Worm (Caenorhabditis elegans) whole organism, L2 larva: ENCODE results near the gene ogr-2.

ENCODE experiments used
- C34F6.9 ChIP-seq: fragments of 150-350 bp; optimal IDR thresholded peaks from 2 replicates; lab custom pipeline; 2014; ENCODE audit warnings: missing biosample characterization, missing genetic modification characterization
- F13H6.1 ChIP-seq: sonication (generic microtip); optimal IDR thresholded peaks from 2 replicates; lab custom pipeline; 2016; ENCODE audit warnings: missing genetic modification characterization, missing compliant biosample characterization
- R02D3.7 ChIP-seq: fragments of 150-350 bp; optimal IDR thresholded peaks from 2 replicates; lab custom pipeline; 2014; ENCODE audit warnings: missing biosample characterization, missing genetic modification characterization
- Y55F3AM.14 ChIP-seq: fragments of 200-800 bp; sonication (Bioruptor generic); optimal IDR thresholded peaks from 2 replicates; lab custom pipeline; 2018; ENCODE audit warnings: mild to moderate bottlenecking, missing genetic modification characterization, missing compliant biosample characterization
- ZK546.5 ChIP-seq: sonication (generic microtip); optimal IDR thresholded peaks from 2 replicates; lab custom pipeline; 2017; ENCODE audit warnings: missing biosample characterization, missing genetic modification characterization
- alr-1 ChIP-seq: fragments of 150-350 bp; optimal IDR thresholded peaks from 2 replicates; lab custom pipeline; 2014; ENCODE audit warnings: missing biosample characterization, missing genetic modification characterization
- aly-2 ChIP-seq: fragments of 150-350 bp; optimal IDR thresholded peaks from 2 replicates; lab custom pipeline; 2014; ENCODE audit warnings: missing biosample characterization, missing genetic modification characterization
- ama-1 ChIP-seq: fragments of 150-350 bp; optimal IDR thresholded peaks from 2 replicates; lab custom pipeline; 2018; ENCODE audit warnings: inconsistent platforms
- blmp-1 ChIP-seq: sonication (generic microtip); optimal IDR thresholded peaks from 2 replicates; lab custom pipeline; 2017; ENCODE audit warnings: missing genetic modification characterization, mild to moderate bottlenecking, missing compliant biosample characterization, antibody characterized with exemption, moderate library complexity; ENCODE audit not compliant: insufficient read depth
- ceh-16 ChIP-seq: fragments of 150-350 bp; optimal IDR thresholded peaks from 2 replicates; lab custom pipeline; 2014; ENCODE audit warnings: missing biosample characterization, missing genetic modification characterization
- ceh-82 ChIP-seq: fragments of 150-350 bp; optimal IDR thresholded peaks from 2 replicates; lab custom pipeline; 2014; ENCODE audit warnings: missing biosample characterization, missing genetic modification characterization
- crh-2 ChIP-seq: sonication (generic microtip); optimal IDR thresholded peaks from 2 replicates; lab custom pipeline; 2017; ENCODE audit warnings: missing biosample characterization, missing genetic modification characterization
- egl-27 ChIP-seq: sonication (generic microtip); optimal IDR thresholded peaks from 3 replicates; lab custom pipeline; 2017; ENCODE audit warnings: missing biosample characterization, missing genetic modification reagents, missing genetic modification characterization
- elt-1 ChIP-seq: fragments of 150-350 bp; optimal IDR thresholded peaks from 2 replicates; lab custom pipeline; 2014; ENCODE audit warnings: missing biosample characterization, missing genetic modification characterization
- elt-3 ChIP-seq: sonication (generic microtip); optimal IDR thresholded peaks from 2 replicates; lab custom pipeline; 2017; ENCODE audit warnings: missing biosample characterization, missing genetic modification characterization
- fos-1 ChIP-seq: fragments of 150-350 bp; optimal IDR thresholded peaks from 2 replicates; lab custom pipeline; 2014; ENCODE audit warnings: missing biosample characterization, missing genetic modification characterization
- gmeb-1 ChIP-seq: fragments of 150-350 bp; optimal IDR thresholded peaks from 2 replicates; lab custom pipeline; 2014; ENCODE audit warnings: missing biosample characterization, missing genetic modification characterization
- lin-11 ChIP-seq: fragments of 150-350 bp; sonication (generic microtip); optimal IDR thresholded peaks from 2 replicates; lab custom pipeline; 2014; ENCODE audit warnings: missing biosample characterization, missing genetic modification characterization, inconsistent platforms, mixed read lengths
- lin-13 ChIP-seq: fragments of 150-350 bp; optimal IDR thresholded peaks from 2 replicates; lab custom pipeline; 2014; ENCODE audit warnings: missing biosample characterization, missing genetic modification reagents, missing genetic modification characterization
- lin-39 ChIP-seq: fragments of 150-350 bp; optimal IDR thresholded peaks from 2 replicates; lab custom pipeline; 2014; ENCODE audit warnings: missing biosample characterization, missing genetic modification reagents, missing genetic modification characterization
- lsy-2 ChIP-seq, 2 experiments: fragments of 150-350 bp in 1 of 2; sonication (generic microtip) in 1 of 2; optimal IDR thresholded peaks; 2 replicates each; lab custom pipeline; 2014 to 2017; ENCODE audit warnings: missing biosample characterization in 2 of 2, missing genetic modification characterization in 2 of 2
- mab-5 ChIP-seq: fragments of 150-350 bp; optimal IDR thresholded peaks from 2 replicates; lab custom pipeline; 2014; ENCODE audit warnings: missing biosample characterization, missing genetic modification characterization
- mbf-1 ChIP-seq: sonication (generic microtip); optimal IDR thresholded peaks from 2 replicates; lab custom pipeline; 2017; ENCODE audit warnings: missing biosample characterization, missing genetic modification characterization
- mdl-1 ChIP-seq, 2 experiments: fragments of 150-350 bp in 1 of 2; sonication (generic microtip) in 1 of 2; optimal IDR thresholded peaks; 2 replicates each; lab custom pipeline; 2017; ENCODE audit warnings: missing biosample characterization in 2 of 2, missing genetic modification characterization in 2 of 2
- nhr-10 ChIP-seq: sonication (generic microtip); optimal IDR thresholded peaks from 2 replicates; lab custom pipeline; 2017; ENCODE audit warnings: missing biosample characterization, missing genetic modification characterization
- nhr-11 ChIP-seq: fragments of 150-350 bp; optimal IDR thresholded peaks from 2 replicates; lab custom pipeline; 2014; ENCODE audit warnings: missing biosample characterization, missing genetic modification characterization
- nhr-12 ChIP-seq: fragments of 150-350 bp; optimal IDR thresholded peaks from 2 replicates; lab custom pipeline; 2014; ENCODE audit warnings: missing biosample characterization, missing genetic modification characterization
- nhr-129 ChIP-seq: fragments of 150-350 bp; optimal IDR thresholded peaks from 2 replicates; lab custom pipeline; 2014; ENCODE audit warnings: missing biosample characterization, missing genetic modification characterization
- nhr-21 ChIP-seq: fragments of 150-350 bp; optimal IDR thresholded peaks from 2 replicates; lab custom pipeline; 2014; ENCODE audit warnings: missing biosample characterization, missing genetic modification characterization
- nhr-23 ChIP-seq: fragments of 150-350 bp; optimal IDR thresholded peaks from 2 replicates; lab custom pipeline; 2014; ENCODE audit warnings: missing biosample characterization, missing genetic modification reagents, missing genetic modification characterization
- nhr-237 ChIP-seq: fragments of 150-350 bp; optimal IDR thresholded peaks from 2 replicates; lab custom pipeline; 2014; ENCODE audit warnings: missing biosample characterization, missing genetic modification characterization
- nhr-25 ChIP-seq: fragments of 150-350 bp; sonication (generic microtip); optimal IDR thresholded peaks from 3 replicates; lab custom pipeline; 2014; ENCODE audit warnings: missing biosample characterization, missing genetic modification characterization
- nhr-6 ChIP-seq: fragments of 150-350 bp; optimal IDR thresholded peaks from 2 replicates; lab custom pipeline; 2014; ENCODE audit warnings: missing biosample characterization, missing genetic modification characterization
- nhr-77 ChIP-seq: fragments of 150-350 bp; optimal IDR thresholded peaks from 2 replicates; lab custom pipeline; 2014; ENCODE audit warnings: missing biosample characterization, missing genetic modification characterization
- peb-1 ChIP-seq: fragments of 150-350 bp; optimal IDR thresholded peaks from 2 replicates; lab custom pipeline; 2014; ENCODE audit warnings: missing biosample characterization, missing genetic modification characterization
- sem-4 ChIP-seq: fragments of 150-350 bp; optimal IDR thresholded peaks from 2 replicates; lab custom pipeline; 2014; ENCODE audit warnings: missing biosample characterization, missing genetic modification reagents, missing genetic modification characterization
- skn-1 ChIP-seq: sonication (generic microtip); optimal IDR thresholded peaks from 2 replicates; lab custom pipeline; 2017; ENCODE audit warnings: missing biosample characterization, missing genetic modification characterization
- sma-3 ChIP-seq: sonication (generic microtip); optimal IDR thresholded peaks from 2 replicates; lab custom pipeline; 2016; ENCODE audit warnings: missing genetic modification reagents, missing genetic modification characterization, missing compliant biosample characterization
- sma-9 ChIP-seq, 2 experiments: fragments of 150-350 bp in 1 of 2; sonication (generic microtip) in 1 of 2; optimal IDR thresholded peaks; 2 replicates each; lab custom pipeline; 2014 to 2016; ENCODE audit warnings: missing genetic modification characterization in 2 of 2, mild to moderate bottlenecking in 1 of 2, missing biosample characterization in 1 of 2, missing compliant biosample characterization in 1 of 2, missing genetic modification reagents in 1 of 2, moderate library complexity in 1 of 2
- snpc-4 ChIP-seq: fragments of 150-350 bp; optimal IDR thresholded peaks from 2 replicates; lab custom pipeline; 2014; ENCODE audit warnings: missing biosample characterization, missing genetic modification characterization
- unc-39 ChIP-seq: fragments of 150-350 bp; optimal IDR thresholded peaks from 2 replicates; lab custom pipeline; 2014; ENCODE audit warnings: missing biosample characterization, missing genetic modification characterization
- unc-55 ChIP-seq: fragments of 150-350 bp; sonication (generic microtip); optimal IDR thresholded peaks from 3 replicates; lab custom pipeline; 2014; ENCODE audit warnings: missing biosample characterization, missing genetic modification reagents, missing genetic modification characterization
- unc-62 ChIP-seq: fragments of 150-350 bp; optimal IDR thresholded peaks from 2 replicates; lab custom pipeline; 2014; ENCODE audit warnings: missing biosample characterization, missing genetic modification reagents, missing genetic modification characterization
- zag-1 ChIP-seq: fragments of 150-350 bp; optimal IDR thresholded peaks from 2 replicates; lab custom pipeline; 2014; ENCODE audit warnings: missing biosample characterization, missing genetic modification characterization
- ztf-1 ChIP-seq: fragments of 200-800 bp; sonication (Bioruptor generic); conservative IDR thresholded peaks from 2 replicates; pipeline ENCODE4 v1.3.6; 2022; ENCODE audit warnings: missing genetic modification characterization, missing compliant biosample characterization
- ztf-11 ChIP-seq: sonication (generic microtip); optimal IDR thresholded peaks from 2 replicates; lab custom pipeline; 2017; ENCODE audit warnings: missing biosample characterization, missing genetic modification characterization

The ogr-2 gene

ce11 chrII:10025059-10025458, 15.9 kb upstream of the ogr-2 start:
- no peak for TF ChIP-seq fos-1
- peak; percentile 58 for TF ChIP-seq nhr-129 (tag; lab: Kevin White, UChicago)
- TF ChIP-seq ZK546.5: no peak
- TF ChIP-seq F13H6.1 (tag; lab: Kevin White, UChicago): no peak
- no peak for TF ChIP-seq elt-1 (tag; lab: Kevin White, UChicago)
- no peak for TF ChIP-seq nhr-6 (tag; lab: Kevin White, UChicago)
- TF ChIP-seq unc-55: no peak
- TF ChIP-seq R02D3.7 (tag; lab: Kevin White, UChicago): no peak
- TF ChIP-seq nhr-10: no peak

- TF ChIP-seq alr-1 (tag; lab: Kevin White, UChicago) (no peak), skn-1 (tag; lab: Kevin White, UChicago) (no peak), egl-27 (tag; lab: Kevin White, UChicago) (no peak), nhr-21 (tag; lab: Kevin White, UChicago) (no peak), blmp-1 (tag; lab: Kevin White, UChicago) (no peak), Y55F3AM.14 (no peak), fos-1 (peak; percentile 14), snpc-4 (tag; lab: Kevin White, UChicago) (no peak), unc-62 (GFP tag; lab: Kevin White, UChicago) (no peak), mab-5 (no peak), nhr-129 (tag; lab: Kevin White, UChicago) (peak; percentile 3), lin-13 (GFP tag; lab: Kevin White, UChicago) (no peak), nhr-237 (tag; lab: Kevin White, UChicago) (no peak), F13H6.1 (tag; lab: Kevin White, UChicago) (no peak), sma-3 (GFP tag; lab: Kevin White, UChicago) (no peak), lin-39 (tag; lab: Kevin White, UChicago) (no peak), lin-11 (tag; lab: Kevin White, UChicago) (no peak)
Observed at ce11 chrII:10028195-10028594, 12.7 kb upstream of the ogr-2 start, which contains the start of gene F52H3.6. F52H3.6 (minus strand) TSS chrII:10028422.

DNA sequence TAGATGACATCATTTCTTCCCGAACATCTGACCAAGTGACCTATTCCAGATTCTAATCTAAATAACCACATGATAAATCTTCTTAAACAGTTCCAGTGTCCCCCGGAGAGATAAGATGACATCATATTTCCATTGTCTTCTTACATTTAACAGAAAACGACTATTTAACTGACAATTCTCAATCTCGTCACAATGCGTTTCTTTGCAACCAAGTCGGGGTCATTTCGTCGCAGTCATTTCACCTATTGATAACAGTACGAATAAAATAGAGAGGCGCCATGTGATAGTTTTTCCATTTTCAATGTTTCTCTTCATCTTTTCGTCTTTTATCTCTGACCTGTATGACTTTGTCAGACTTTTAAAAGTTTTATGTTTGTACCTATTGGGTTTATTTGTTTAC, 11.9 kb upstream of the ogr-2 start:
- TF ChIP-seq nhr-25 (tag; lab: Kevin White, UChicago) (peak; percentile 54), alr-1 (tag; lab: Kevin White, UChicago) (no peak), snpc-4 (tag; lab: Kevin White, UChicago) (no peak), lin-13 (GFP tag; lab: Kevin White, UChicago) (no peak), lin-11 (tag; lab: Kevin White, UChicago) (no peak), R02D3.7 (tag; lab: Kevin White, UChicago) (no peak), sem-4 (tag; lab: Kevin White, UChicago) (no peak), ceh-16 (tag; lab: Kevin White, UChicago) (no peak), F13H6.1 (tag; lab: Kevin White, UChicago) (peak; percentile 29), nhr-129 (tag; lab: Kevin White, UChicago) (peak; percentile 36), C34F6.9 (tag; lab: Kevin White, UChicago) (no peak), ceh-82 (tag; lab: Kevin White, UChicago) (no peak), ama-1 (lab: Kevin White, UChicago) (no peak), nhr-12 (tag; lab: Kevin White, UChicago) (no peak), aly-2 (tag; lab: Kevin White, UChicago) (no peak), mdl-1 (tag; optimal IDR thresholded peaks at IDR 0.05; lab: Kevin White, UChicago) (no peak), nhr-6 (tag; lab: Kevin White, UChicago) (no peak), ZK546.5 (no peak), lin-39 (tag; lab: Kevin White, UChicago) (no peak), unc-55 (no peak), crh-2 (tag; lab: Kevin White, UChicago) (peak; percentile 52), sma-3 (GFP tag; lab: Kevin White, UChicago) (peak; percentile 67), mab-5 (no peak), nhr-23 (tag; lab: Kevin White, UChicago) (no peak), Y55F3AM.14 (no peak), nhr-77 (tag; lab: Kevin White, UChicago) (no peak), ztf-1 (GFP tag; lab: Robert Waterston, UW) (no peak), nhr-10 (no peak), nhr-21 (tag; lab: Kevin White, UChicago) (peak; percentile 54), blmp-1 (tag; lab: Kevin White, UChicago) (peak; percentile 42), elt-3 (tag; lab: Kevin White, UChicago) (no peak), egl-27 (tag; lab: Kevin White, UChicago) (no peak), mbf-1 (tag; lab: Kevin White, UChicago) (no peak), zag-1 (tag; lab: Kevin White, UChicago) (no peak), peb-1 (tag; lab: Kevin White, UChicago) (no peak), unc-39 (tag; lab: Kevin White, UChicago) (no peak), nhr-11 (tag; lab: Kevin White, UChicago) (no peak), sma-9 (GFP tag; optimal IDR thresholded peaks at IDR 0.05; lab: Kevin White, UChicago) (peak; percentile 76), sma-9 (tag; optimal IDR thresholded peaks at IDR 0.05; lab: Kevin White, UChicago) (no peak), elt-1 (tag; lab: Kevin White, UChicago) (no peak), skn-1 (tag; lab: Kevin White, UChicago) (no peak), ztf-11 (no peak), gmeb-1 (tag; lab: Kevin White, UChicago) (peak; percentile 37), nhr-237 (tag; lab: Kevin White, UChicago) (no peak), lsy-2 (tag; optimal IDR thresholded peaks at IDR 0.05; lab: Kevin White, UChicago) (peak in 1 of 2 experiments; percentile 60), unc-62 (GFP tag; lab: Kevin White, UChicago) (no peak)
